Fruit fly (Drosophila melanogaster) Kc167 (cell line): ENCODE results near the gene Rrp45.

Experiments used
- Myc ChIP-seq: fragments of >200 bp; optimal IDR thresholded peaks from 2 replicates; lab custom pipeline; 2017; ENCODE audit warnings: missing external identifiers
- Sin3A ChIP-seq: fragments of >200 bp; optimal IDR thresholded peaks from 2 replicates; lab custom pipeline; 2018; ENCODE audit warnings: missing external identifiers
- h ChIP-seq: fragments of >200 bp; optimal IDR thresholded peaks from 3 replicates; lab custom pipeline; 2018; ENCODE audit warnings: missing external identifiers
- psq ChIP-seq: fragments of >200 bp; optimal IDR thresholded peaks from 2 replicates; lab custom pipeline; 2017; ENCODE audit warnings: missing external identifiers
- ttk ChIP-seq: sonication (Bioruptor generic); optimal IDR thresholded peaks from 2 replicates; lab custom pipeline; 2017; ENCODE audit warnings: missing external identifiers

DNA sequence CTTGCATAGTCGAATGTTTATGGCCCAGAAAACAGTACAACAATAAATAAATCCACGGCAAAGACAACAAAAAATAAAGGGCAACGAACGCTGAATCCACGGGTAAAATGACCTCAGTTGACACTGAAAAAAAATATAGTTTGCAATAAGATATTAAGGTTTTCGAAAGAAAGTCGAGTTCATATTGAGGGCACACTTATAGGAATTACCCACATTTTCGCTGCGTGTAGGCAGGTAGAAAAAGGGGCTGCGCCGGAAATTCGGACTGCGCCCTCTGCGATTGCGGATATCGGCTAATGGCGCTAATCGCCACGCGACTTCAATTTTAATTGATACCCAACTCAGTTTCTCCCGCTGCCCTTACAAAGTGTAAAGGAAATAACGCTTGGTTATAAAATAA, 17.6 kb upstream of the Rrp45 start:
- TF ChIP-seq ttk (lab: Kevin White, UChicago) (no peak), h (no peak), Myc (lab: Kevin White, UChicago) (no peak), psq (lab: Kevin White, UChicago) (no peak), Sin3A (lab: Kevin White, UChicago) (no peak)
